Worm (Caenorhabditis elegans) whole organism, early embryonic: Measurements from ENCODE around the gene K03H1.13.

Experiments used
- B0310.2 ChIP-seq: sonication (generic microtip); optimal IDR thresholded peaks from 2 replicates; lab custom pipeline; 2016; ENCODE audit warnings: mild to moderate bottlenecking, missing genetic modification characterization, missing compliant biosample characterization
- F13C5.2 ChIP-seq: sonication (generic microtip); optimal IDR thresholded peaks from 2 replicates; lab custom pipeline; 2017; ENCODE audit warnings: mild to moderate bottlenecking, missing genetic modification characterization, inconsistent platforms, missing compliant biosample characterization
- aly-1 ChIP-seq: sonication (generic microtip); optimal IDR thresholded peaks from 2 replicates; lab custom pipeline; 2016; ENCODE audit warnings: missing genetic modification characterization, missing compliant biosample characterization
- ama-1 ChIP-seq: fragments of 150-350 bp; optimal IDR thresholded peaks from 2 replicates; lab custom pipeline; 2014
- ceh-13 ChIP-seq: fragments of 200-800 bp; sonication (Bioruptor generic); optimal IDR thresholded peaks from 2 replicates; lab custom pipeline; 2018; ENCODE audit warnings: mild to moderate bottlenecking, missing genetic modification characterization, missing compliant biosample characterization
- ceh-36 ChIP-seq: sonication (generic microtip); optimal IDR thresholded peaks from 2 replicates; lab custom pipeline; 2016; ENCODE audit warnings: missing genetic modification characterization, inconsistent platforms, missing compliant biosample characterization
- ets-7 ChIP-seq: sonication (generic microtip); optimal IDR thresholded peaks from 2 replicates; lab custom pipeline; 2016; ENCODE audit warnings: missing genotype, missing genetic modification characterization, missing compliant biosample characterization
- flt-1 ChIP-seq: fragments of 200-800 bp; sonication (Bioruptor generic); IDR thresholded peaks from 2 replicates; pipeline ENCODE4 v1.3.6; 2022; ENCODE audit warnings: missing genetic modification characterization, missing compliant biosample characterization
- hmg-4 ChIP-seq: fragments of 200-800 bp; sonication (Bioruptor generic); optimal IDR thresholded peaks from 2 replicates; lab custom pipeline; 2018; ENCODE audit warnings: mild to moderate bottlenecking, missing genetic modification characterization, missing compliant biosample characterization
- pes-1 ChIP-seq: fragments of 200-800 bp; sonication (Bioruptor generic); IDR thresholded peaks from 2 replicates; pipeline ENCODE4 v1.3.6; 2022; ENCODE audit warnings: missing genetic modification reagents, missing genetic modification characterization, missing compliant biosample characterization
- scrt-1 ChIP-seq: fragments of 200-800 bp; sonication (Bioruptor generic); IDR thresholded peaks from 2 replicates; pipeline ENCODE4 v1.3.6; 2022; ENCODE audit warnings: missing genetic modification characterization, missing compliant biosample characterization
- sea-1 ChIP-seq: fragments of 200-800 bp; sonication (Bioruptor generic); conservative IDR thresholded peaks from 2 replicates; pipeline ENCODE4 v1.3.6; 2022; ENCODE audit warnings: missing genetic modification characterization, missing compliant biosample characterization
- tbx-11 ChIP-seq: fragments of 200-800 bp; sonication (Bioruptor generic); IDR thresholded peaks from 2 replicates; pipeline ENCODE4 v1.3.6; 2022; ENCODE audit warnings: missing genetic modification characterization, missing compliant biosample characterization
- tbx-37 ChIP-seq: fragments of 200-800 bp; sonication (Bioruptor generic); conservative IDR thresholded peaks from 2 replicates; pipeline ENCODE4 v1.3.6; 2022; ENCODE audit warnings: missing genetic modification reagents, missing genetic modification characterization, missing compliant biosample characterization

ce11 chrIII:9972192-9972811 is 22.2 kb upstream of the K03H1.13 start:
- TF ChIP-seq ama-1 (lab: Kevin White, UChicago) = no peak
- TF ChIP-seq ceh-36 (tag; lab: Kevin White, UChicago) = no peak
- no peak for TF ChIP-seq sea-1
- no peak for TF ChIP-seq pes-1 (GFP tag; lab: Robert Waterston, UW)
- TF ChIP-seq tbx-11 (GFP tag; lab: Robert Waterston, UW) = no peak
- no peak for TF ChIP-seq F13C5.2 (tag; lab: Kevin White, UChicago)
- no peak for TF ChIP-seq hmg-4 (GFP tag; lab: Kevin White, UChicago)
- TF ChIP-seq aly-1 (tag; lab: Kevin White, UChicago) = no peak
- TF ChIP-seq scrt-1 (GFP tag; lab: Robert Waterston, UW) = no peak
- no peak for TF ChIP-seq B0310.2 (tag; lab: Kevin White, UChicago)
- TF ChIP-seq flt-1 (GFP tag; lab: Robert Waterston, UW) = no peak
- TF ChIP-seq tbx-37 (GFP tag; lab: Robert Waterston, UW) = no peak
- no peak for TF ChIP-seq ets-7 (tag; lab: Kevin White, UChicago)
- TF ChIP-seq ceh-13 = no peak
